Worm (Caenorhabditis elegans) whole organism, midembryonic: ENCODE data around the gene C40A11.2.

Experiments used
- T22C8.4 ChIP-seq: fragments of 200-800 bp; sonication (Bioruptor generic); IDR thresholded peaks from 2 replicates; pipeline ENCODE4 v1.3.6; 2022; ENCODE audit warnings: missing genetic modification characterization, missing compliant biosample characterization
- cog-1 ChIP-seq: sonication (generic microtip); optimal IDR thresholded peaks from 2 replicates; lab custom pipeline; 2016; ENCODE audit warnings: missing genetic modification characterization, missing compliant biosample characterization
- flt-1 ChIP-seq: fragments of 200-800 bp; sonication (Bioruptor generic); IDR thresholded peaks from 2 replicates; pipeline ENCODE4 v1.3.6; 2022; ENCODE audit warnings: missing genetic modification characterization, missing compliant biosample characterization
- klf-2 ChIP-seq: fragments of 200-800 bp; sonication (Bioruptor generic); conservative IDR thresholded peaks from 2 replicates; pipeline ENCODE4 v1.3.6; 2022; ENCODE audit warnings: missing genetic modification reagents, missing genetic modification characterization, missing compliant biosample characterization
- med-1 ChIP-seq: sonication (generic microtip); optimal IDR thresholded peaks from 2 replicates; lab custom pipeline; 2017; ENCODE audit warnings: missing genetic modification characterization, mild to moderate bottlenecking, missing compliant biosample characterization, antibody characterized with exemption, missing genetic modification reagents; ENCODE audit not compliant: insufficient read depth
- ref-1 ChIP-seq: fragments of 200-800 bp; sonication (Bioruptor generic); conservative IDR thresholded peaks from 2 replicates; pipeline ENCODE4 v1.3.6; 2022; ENCODE audit warnings: missing genetic modification reagents, missing genetic modification characterization, missing compliant biosample characterization
- tab-1 ChIP-seq: fragments of 200-800 bp; sonication (Bioruptor generic); IDR thresholded peaks from 2 replicates; pipeline ENCODE4 v1.3.6; 2022; ENCODE audit warnings: missing genetic modification characterization, missing compliant biosample characterization
- ztf-23 ChIP-seq: fragments of 200-800 bp; sonication (Bioruptor generic); IDR thresholded peaks from 2 replicates; pipeline ENCODE4 v1.3.6; 2022; ENCODE audit warnings: missing genetic modification reagents, missing genetic modification characterization, missing compliant biosample characterization
- ztf-29 ChIP-seq: fragments of 200-800 bp; sonication (Bioruptor generic); IDR thresholded peaks from 2 replicates; pipeline ENCODE4 v1.3.6; 2022; ENCODE audit warnings: missing genetic modification reagents, missing genetic modification characterization, missing compliant biosample characterization

C40A11.2 gene

ce11 chrII:2146900-2147375, at the start of gene C40A11.2:
C40A11.2 (plus strand) TSS chrII:2146950.
- TF ChIP-seq ztf-29 (GFP tag; lab: Robert Waterston, UW) (no peak), med-1 (GFP tag; lab: Kevin White, UChicago) (no peak), flt-1 (GFP tag; lab: Robert Waterston, UW) (no peak), ref-1 (GFP tag; lab: Robert Waterston, UW) (no peak), T22C8.4 (no peak), tab-1 (GFP tag; lab: Robert Waterston, UW) (no peak), cog-1 (no peak), ztf-23 (GFP tag; lab: Robert Waterston, UW) (no peak), klf-2 (GFP tag; lab: Robert Waterston, UW) (no peak)

- no peak for TF ChIP-seq flt-1 (GFP tag; lab: Robert Waterston, UW)
- no peak for TF ChIP-seq tab-1 (GFP tag; lab: Robert Waterston, UW)
- TF ChIP-seq ztf-23 (GFP tag; lab: Robert Waterston, UW): no peak
Measured at ce11 chrII:2099139-2099976, 47.4 kb upstream of the C40A11.2 start, which contains the start of gene math-42. math-42 (plus strand) TSS chrII:2099926.

- TF ChIP-seq ztf-23 (GFP tag; lab: Robert Waterston, UW) (no peak), ztf-29 (GFP tag; lab: Robert Waterston, UW) (no peak), ref-1 (GFP tag; lab: Robert Waterston, UW) (no peak), T22C8.4 (no peak), tab-1 (GFP tag; lab: Robert Waterston, UW) (no peak), med-1 (GFP tag; lab: Kevin White, UChicago) (no peak), cog-1 (no peak), flt-1 (GFP tag; lab: Robert Waterston, UW) (no peak)
Measured at ce11 chrII:2108295-2108694, 38.5 kb upstream of the C40A11.2 start, which contains the start of gene R52.4. R52.4 (minus strand) TSS chrII:2108395.

ce11 chrII:2109943-2110342, 36.8 kb upstream of the C40A11.2 start, which contains the start of gene R52.5:
R52.5 (minus strand) TSS chrII:2110043.
- TF ChIP-seq ztf-23 (GFP tag; lab: Robert Waterston, UW): no peak
- no peak for TF ChIP-seq klf-2 (GFP tag; lab: Robert Waterston, UW)
- no peak for TF ChIP-seq tab-1 (GFP tag; lab: Robert Waterston, UW)
- TF ChIP-seq ref-1 (GFP tag; lab: Robert Waterston, UW): no peak
- no peak for TF ChIP-seq cog-1
- TF ChIP-seq T22C8.4: no peak
- no peak for TF ChIP-seq ztf-29 (GFP tag; lab: Robert Waterston, UW)
- TF ChIP-seq flt-1 (GFP tag; lab: Robert Waterston, UW): no peak

- TF ChIP-seq cog-1 (no peak), med-1 (GFP tag; lab: Kevin White, UChicago) (no peak), T22C8.4 (no peak), klf-2 (GFP tag; lab: Robert Waterston, UW) (no peak), tab-1 (GFP tag; lab: Robert Waterston, UW) (no peak)
Measured at ce11 chrII:2112948-2113347, 33.8 kb upstream of the C40A11.2 start, which contains the start of gene R52.6. R52.6 (minus strand) TSS chrII:2113048.

- TF ChIP-seq med-1 (GFP tag; lab: Kevin White, UChicago) (no peak), klf-2 (GFP tag; lab: Robert Waterston, UW) (no peak), ztf-23 (GFP tag; lab: Robert Waterston, UW) (no peak), ztf-29 (GFP tag; lab: Robert Waterston, UW) (no peak), tab-1 (GFP tag; lab: Robert Waterston, UW) (no peak), T22C8.4 (no peak), flt-1 (GFP tag; lab: Robert Waterston, UW) (no peak), cog-1 (no peak), ref-1 (GFP tag; lab: Robert Waterston, UW) (no peak)
Measured at ce11 chrII:2114488-2114887, 32.3 kb upstream of the C40A11.2 start.

- TF ChIP-seq T22C8.4 (no peak), ref-1 (GFP tag; lab: Robert Waterston, UW) (no peak)
Measured at ce11 chrII:2116794-2117193, 30.0 kb upstream of the C40A11.2 start, which contains the start of gene srh-195. srh-195 (minus strand) TSS chrII:2116894.

- TF ChIP-seq ref-1 (GFP tag; lab: Robert Waterston, UW): no peak
- TF ChIP-seq tab-1 (GFP tag; lab: Robert Waterston, UW): no peak
- no peak for TF ChIP-seq klf-2 (GFP tag; lab: Robert Waterston, UW)
- TF ChIP-seq T22C8.4: no peak
- no peak for TF ChIP-seq cog-1
- no peak for TF ChIP-seq med-1 (GFP tag; lab: Kevin White, UChicago)
Measured at ce11 chrII:2122091-2122490, 24.7 kb upstream of the C40A11.2 start, which contains the start of gene math-37. math-37 (minus strand) TSS chrII:2122191.

ce11 chrII:2122762-2123161, 24.0 kb upstream of the C40A11.2 start:
- TF ChIP-seq T22C8.4 (no peak), tab-1 (GFP tag; lab: Robert Waterston, UW) (no peak), ztf-29 (GFP tag; lab: Robert Waterston, UW) (no peak)

- TF ChIP-seq ztf-29 (GFP tag; lab: Robert Waterston, UW) (no peak), ref-1 (GFP tag; lab: Robert Waterston, UW) (no peak), flt-1 (GFP tag; lab: Robert Waterston, UW) (no peak)
Measured at ce11 chrII:2130770-2131169, 16.0 kb upstream of the C40A11.2 start, which contains the start of gene sdz-28. sdz-28 (plus strand) TSS chrII:2131070.
